Worm (Caenorhabditis elegans) whole organism, midembryonic: ENCODE results near the gene misc-1.

Source experiments
- T22C8.4 ChIP-seq: fragments of 200-800 bp; sonication (Bioruptor generic); IDR thresholded peaks from 2 replicates; pipeline ENCODE4 v1.3.6; 2022; ENCODE audit warnings: missing genetic modification characterization, missing compliant biosample characterization
- cog-1 ChIP-seq: sonication (generic microtip); optimal IDR thresholded peaks from 2 replicates; lab custom pipeline; 2016; ENCODE audit warnings: missing genetic modification characterization, missing compliant biosample characterization
- flt-1 ChIP-seq: fragments of 200-800 bp; sonication (Bioruptor generic); IDR thresholded peaks from 2 replicates; pipeline ENCODE4 v1.3.6; 2022; ENCODE audit warnings: missing genetic modification characterization, missing compliant biosample characterization
- klf-2 ChIP-seq: fragments of 200-800 bp; sonication (Bioruptor generic); conservative IDR thresholded peaks from 2 replicates; pipeline ENCODE4 v1.3.6; 2022; ENCODE audit warnings: missing genetic modification reagents, missing genetic modification characterization, missing compliant biosample characterization
- med-1 ChIP-seq: sonication (generic microtip); optimal IDR thresholded peaks from 2 replicates; lab custom pipeline; 2017; ENCODE audit warnings: missing genetic modification characterization, mild to moderate bottlenecking, missing compliant biosample characterization, antibody characterized with exemption, missing genetic modification reagents; ENCODE audit not compliant: insufficient read depth
- tab-1 ChIP-seq: fragments of 200-800 bp; sonication (Bioruptor generic); IDR thresholded peaks from 2 replicates; pipeline ENCODE4 v1.3.6; 2022; ENCODE audit warnings: missing genetic modification characterization, missing compliant biosample characterization
- ztf-23 ChIP-seq: fragments of 200-800 bp; sonication (Bioruptor generic); IDR thresholded peaks from 2 replicates; pipeline ENCODE4 v1.3.6; 2022; ENCODE audit warnings: missing genetic modification reagents, missing genetic modification characterization, missing compliant biosample characterization

- TF ChIP-seq flt-1 (GFP tag; lab: Robert Waterston, UW) (no peak), cog-1 (tag; lab: Kevin White, UChicago) (no peak), med-1 (GFP tag; lab: Kevin White, UChicago) (no peak), tab-1 (GFP tag; lab: Robert Waterston, UW) (no peak), T22C8.4 (GFP tag; lab: Robert Waterston, UW) (no peak), ztf-23 (GFP tag; lab: Robert Waterston, UW) (no peak), klf-2 (GFP tag; lab: Robert Waterston, UW) (no peak)
Observed at ce11 chrII:337233-337832, 50.9 kb downstream of the misc-1 start, which contains the start of gene cpn-2.
